Worm (Caenorhabditis elegans) whole organism, L4/young adult: ENCODE results near the gene F08D12.7.

Source experiments
- dao-5 ChIP-seq: sonication (generic microtip); optimal IDR thresholded peaks from 2 replicates; lab custom pipeline; 2016; ENCODE audit warnings: missing genotype, missing genetic modification characterization, moderate library complexity, missing compliant biosample characterization
- him-1 ChIP-seq: sonication (generic microtip); optimal IDR thresholded peaks from 2 replicates; lab custom pipeline; 2016; ENCODE audit warnings: missing genotype, missing genetic modification reagents, missing genetic modification characterization, missing compliant biosample characterization

DNA sequence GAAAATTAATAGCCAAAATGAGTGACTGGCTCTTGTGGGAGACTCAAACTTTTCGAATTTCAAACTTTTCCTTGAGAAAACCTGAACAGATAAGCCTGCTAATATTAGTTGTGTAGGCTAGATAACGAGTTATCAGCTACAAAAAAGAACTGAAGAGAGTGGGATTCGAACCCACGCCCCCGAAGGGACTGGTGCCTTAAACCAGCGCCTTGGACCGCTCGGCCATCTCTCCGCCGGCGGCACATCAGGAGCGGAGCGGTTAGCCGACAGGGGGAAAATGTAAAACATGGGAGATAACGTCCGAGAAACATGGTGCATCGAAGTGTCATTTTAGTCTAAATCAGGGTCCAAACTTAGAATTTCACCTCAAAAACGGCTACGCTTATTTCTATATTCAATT, 33.3 kb downstream of the F08D12.7 start:
- TF ChIP-seq him-1 (tag; lab: Kevin White, UChicago) (no peak), dao-5 (tag; lab: Kevin White, UChicago) (no peak)
